Worm (Caenorhabditis elegans) whole organism, dauer: Measurements from ENCODE around the gene fbxc-47.

Experiments
- unc-62 ChIP-seq: sonication (generic microtip); optimal IDR thresholded peaks from 2 replicates; lab custom pipeline; 2017; ENCODE audit warnings: missing biosample characterization, missing genetic modification reagents, missing genetic modification characterization

The fbxc-47 gene

ce11 chrIV:3805219-3805618, at the start of gene fbxc-47:
fbxc-47 (plus strand) TSS chrIV:3805519.
- no peak for TF ChIP-seq unc-62 (GFP tag; lab: Kevin White, UChicago)

DNA sequence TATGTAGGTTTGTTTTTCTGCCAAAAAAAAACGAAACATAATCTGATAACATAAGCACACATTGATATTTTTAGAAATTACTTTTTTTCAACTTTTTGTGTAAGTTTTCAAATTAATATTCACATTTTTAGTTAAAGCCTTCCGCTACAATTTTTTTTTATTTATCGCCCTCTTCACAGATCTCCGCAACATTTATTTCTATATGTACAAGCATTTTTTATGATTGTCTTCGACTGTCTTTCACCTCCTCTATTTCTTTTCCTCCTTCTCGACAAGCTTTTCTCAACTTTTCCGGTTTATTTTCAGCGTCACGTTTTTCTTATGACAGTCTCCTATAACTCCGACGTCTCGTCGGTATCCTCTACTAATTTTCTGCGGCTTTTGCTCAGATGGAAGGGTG, 49.4 kb upstream of the fbxc-47 start, which contains the start of gene best-20:
TSS of gene best-20 (plus strand) at position 301 of the 400 bp plus-strand sequence.
- no peak for TF ChIP-seq unc-62 (GFP tag; lab: Kevin White, UChicago)

ce11 chrIV:3759823-3760222, 45.5 kb upstream of the fbxc-47 start:
- no peak for TF ChIP-seq unc-62 (GFP tag; lab: Kevin White, UChicago)

DNA sequence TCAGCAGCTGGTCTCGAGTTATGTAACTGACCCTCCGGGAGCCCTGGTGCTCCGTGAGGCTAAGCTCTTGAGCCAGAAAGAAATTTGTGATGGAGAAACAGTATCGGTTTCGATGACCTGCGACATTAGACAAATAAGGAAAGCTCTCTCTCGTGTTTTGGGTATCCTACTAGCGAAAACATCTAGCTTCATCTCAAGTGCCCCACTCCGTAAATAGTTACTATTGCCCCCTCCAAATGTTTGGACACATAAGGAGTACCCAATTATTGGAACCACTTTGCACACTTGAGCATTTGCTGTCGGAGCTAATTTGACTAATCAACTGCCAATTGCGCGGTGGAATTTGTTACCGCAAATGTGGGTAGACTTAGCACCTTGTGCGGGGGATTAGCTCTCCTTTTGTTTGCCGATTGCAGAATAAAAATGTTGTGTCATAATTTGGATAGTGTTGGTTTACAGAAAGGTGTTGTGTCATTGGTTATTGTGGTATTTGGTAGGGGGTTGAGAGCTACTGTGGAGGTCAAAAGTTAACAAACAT, 41.2 kb upstream of the fbxc-47 start:
- no peak for TF ChIP-seq unc-62 (GFP tag; lab: Kevin White, UChicago)

- TF ChIP-seq unc-62 (GFP tag; lab: Kevin White, UChicago): no peak
Observed at ce11 chrIV:3765457-3765856, 39.9 kb upstream of the fbxc-47 start.

ce11 chrIV:3766589-3766988, 38.7 kb upstream of the fbxc-47 start, which contains the start of gene vab-2:
vab-2 (minus strand) TSS chrIV:3766826.
- TF ChIP-seq unc-62 (GFP tag; lab: Kevin White, UChicago): no peak

DNA sequence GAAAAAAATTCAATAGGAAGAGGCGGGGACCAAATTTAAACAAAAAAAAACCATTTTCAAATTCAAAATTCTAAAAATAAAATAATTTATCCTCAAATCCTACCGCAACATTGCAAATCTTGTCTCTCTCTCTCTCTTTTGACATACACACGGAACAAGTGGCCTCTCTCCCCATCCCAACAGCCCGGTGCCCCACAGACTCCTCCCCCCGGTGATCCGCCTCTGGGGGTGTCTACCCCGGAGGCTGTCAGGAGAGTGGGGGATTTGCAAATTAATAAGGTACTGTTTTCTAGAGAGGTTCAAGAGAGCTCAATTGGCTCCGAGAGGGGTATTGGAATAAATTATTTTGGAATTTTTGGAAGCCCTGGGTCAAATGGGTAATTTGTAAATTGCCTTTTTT, 37.6 kb upstream of the fbxc-47 start:
- TF ChIP-seq unc-62 (GFP tag; lab: Kevin White, UChicago): no peak

ce11 chrIV:3774160-3774559, 31.2 kb upstream of the fbxc-47 start:
- TF ChIP-seq unc-62 (GFP tag; lab: Kevin White, UChicago): no peak

DNA sequence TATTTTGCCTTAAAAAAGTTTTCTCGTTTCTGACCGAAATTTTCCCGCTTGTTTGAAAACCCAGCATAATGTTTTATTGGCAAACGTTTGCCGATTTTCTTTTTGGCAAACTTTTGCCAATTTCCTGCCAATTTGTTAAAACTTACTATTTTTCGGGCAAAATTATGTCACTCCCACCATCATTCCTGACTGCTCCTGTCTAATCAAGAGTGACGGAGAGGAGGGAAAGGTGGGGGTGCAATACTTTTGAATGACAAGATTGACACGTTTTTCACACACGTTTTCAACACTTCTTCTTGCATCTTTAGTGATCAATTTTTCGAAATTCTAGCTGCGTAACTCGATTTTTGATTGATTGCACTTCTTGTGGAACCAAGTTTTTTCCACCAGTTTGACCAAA, 23.8 kb upstream of the fbxc-47 start:
- TF ChIP-seq unc-62 (GFP tag; lab: Kevin White, UChicago): no peak

DNA sequence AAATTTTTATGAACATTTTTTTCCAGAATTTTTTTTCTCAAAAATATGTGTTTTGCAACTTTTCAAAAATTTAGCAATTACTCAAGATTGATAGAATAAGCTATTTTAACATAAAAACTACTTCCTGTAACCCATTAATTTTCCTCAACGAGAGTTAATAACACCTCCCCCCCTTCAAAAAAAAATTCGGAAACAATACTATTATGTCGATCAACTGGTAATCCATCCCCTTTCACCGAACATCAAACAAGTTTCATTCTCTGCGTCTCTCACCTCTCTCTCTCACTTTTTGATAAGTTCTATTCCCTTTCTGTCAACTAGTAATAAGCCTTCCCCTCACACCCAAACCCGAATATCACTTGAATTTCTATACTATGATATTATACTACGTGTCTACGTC, 21.4 kb upstream of the fbxc-47 start, which contains the start of gene glct-6:
TSS of gene glct-6 (plus strand) at position 301 of the 400 bp plus-strand sequence.
- no peak for TF ChIP-seq unc-62 (GFP tag; lab: Kevin White, UChicago)

- TF ChIP-seq unc-62 (GFP tag; lab: Kevin White, UChicago): no peak
Observed at ce11 chrIV:3794437-3794836, 10.9 kb upstream of the fbxc-47 start, which contains the start of gene K09B3.1. K09B3.1 (plus strand) TSS chrIV:3794737.

- no peak for TF ChIP-seq unc-62 (GFP tag; lab: Kevin White, UChicago)
Observed at ce11 chrIV:3797442-3797841, 7.9 kb upstream of the fbxc-47 start.

DNA sequence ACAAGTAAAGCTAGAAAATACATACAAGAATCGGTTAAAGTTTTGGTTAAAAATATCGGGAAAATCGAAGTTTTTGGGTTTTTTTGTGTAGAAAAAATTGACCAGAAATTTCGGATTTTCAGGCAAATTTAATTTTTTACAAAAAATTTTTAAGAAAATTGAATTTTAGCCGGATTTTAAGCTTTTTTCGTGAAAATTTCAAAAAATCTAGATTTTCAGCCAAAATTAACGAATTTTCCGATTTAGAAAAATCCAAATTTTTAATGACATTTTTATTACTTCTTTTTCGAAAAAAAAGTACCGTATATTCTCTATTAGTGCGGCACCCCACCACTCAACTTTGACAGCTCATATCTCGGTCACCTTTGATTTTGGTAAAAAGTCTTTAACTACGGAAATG, 4.4 kb upstream of the fbxc-47 start, which contains the start of gene osm-3:
TSS of gene osm-3 (minus strand) at position 101 of the 400 bp plus-strand sequence.
- no peak for TF ChIP-seq unc-62 (GFP tag; lab: Kevin White, UChicago)

DNA sequence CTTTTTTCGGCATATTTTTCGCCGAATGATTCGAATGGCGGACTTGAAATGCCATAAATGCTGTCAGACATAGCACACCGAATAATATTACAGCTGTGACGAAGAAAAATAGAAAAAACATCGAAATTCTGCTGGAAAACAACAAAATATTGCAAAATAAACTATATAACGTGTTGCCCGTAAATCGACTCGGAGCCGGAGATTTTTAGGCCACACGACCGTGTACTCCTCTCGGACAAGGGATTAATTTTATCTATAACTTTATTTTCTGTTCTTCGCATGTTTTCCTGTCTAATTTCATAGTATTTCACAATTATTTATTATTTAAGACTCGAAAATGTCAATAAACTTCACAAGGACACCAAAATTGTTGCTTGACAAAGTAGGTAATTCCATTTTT, 2.1 kb upstream of the fbxc-47 start, which contains the start of the genes algn-14 and M02B7.2:
TSS of gene algn-14 (minus strand) at position 175 of the 400 bp plus-strand sequence.
TSS of gene M02B7.2 (plus strand) at position 330 of the 400 bp plus-strand sequence.
- TF ChIP-seq unc-62 (GFP tag; lab: Kevin White, UChicago): no peak

DNA sequence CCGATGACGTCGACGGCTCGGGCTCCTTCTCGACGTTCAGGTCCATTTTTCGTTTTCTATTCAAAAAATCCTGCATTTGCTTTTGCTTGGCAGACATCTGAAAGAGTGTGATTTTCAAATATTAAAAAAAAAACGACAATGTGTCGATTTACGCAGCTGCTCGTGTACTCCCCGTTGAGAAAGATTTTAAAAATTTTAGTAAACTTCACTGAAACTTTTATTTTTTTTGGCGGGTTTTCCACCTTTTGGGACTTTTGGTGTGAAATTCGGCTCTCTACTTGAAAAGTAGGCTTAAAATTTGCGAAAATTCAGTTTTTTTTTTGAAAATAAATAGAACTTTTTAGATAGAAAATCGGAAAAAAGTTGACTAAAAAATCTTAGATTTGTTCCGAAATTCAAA, 1.8 kb downstream of the fbxc-47 start, which contains the start of gene M02B7.7:
TSS of gene M02B7.7 (minus strand) at position 101 of the 400 bp plus-strand sequence.
- TF ChIP-seq unc-62 (GFP tag; lab: Kevin White, UChicago): no peak

- no peak for TF ChIP-seq unc-62 (GFP tag; lab: Kevin White, UChicago)
Observed at ce11 chrIV:3807545-3807944, 2.2 kb downstream of the fbxc-47 start.

ce11 chrIV:3812812-3813211, 7.5 kb downstream of the fbxc-47 start:
- TF ChIP-seq unc-62 (GFP tag; lab: Kevin White, UChicago): no peak
